Worm (Caenorhabditis elegans) whole organism, midembryonic: Measurements from ENCODE around the gene dnj-5.

Source experiments
- T22C8.4 ChIP-seq: fragments of 200-800 bp; sonication (Bioruptor generic); IDR thresholded peaks from 2 replicates; pipeline ENCODE4 v1.3.6; 2022; ENCODE audit warnings: missing genetic modification characterization, missing compliant biosample characterization
- cog-1 ChIP-seq: sonication (generic microtip); optimal IDR thresholded peaks from 2 replicates; lab custom pipeline; 2016; ENCODE audit warnings: missing genetic modification characterization, missing compliant biosample characterization
- flt-1 ChIP-seq: fragments of 200-800 bp; sonication (Bioruptor generic); IDR thresholded peaks from 2 replicates; pipeline ENCODE4 v1.3.6; 2022; ENCODE audit warnings: missing genetic modification characterization, missing compliant biosample characterization
- klf-2 ChIP-seq: fragments of 200-800 bp; sonication (Bioruptor generic); conservative IDR thresholded peaks from 2 replicates; pipeline ENCODE4 v1.3.6; 2022; ENCODE audit warnings: missing genetic modification reagents, missing genetic modification characterization, missing compliant biosample characterization
- med-1 ChIP-seq: sonication (generic microtip); optimal IDR thresholded peaks from 2 replicates; lab custom pipeline; 2017; ENCODE audit warnings: missing genetic modification characterization, mild to moderate bottlenecking, missing compliant biosample characterization, antibody characterized with exemption, missing genetic modification reagents; ENCODE audit not compliant: insufficient read depth
- ref-1 ChIP-seq: fragments of 200-800 bp; sonication (Bioruptor generic); conservative IDR thresholded peaks from 2 replicates; pipeline ENCODE4 v1.3.6; 2022; ENCODE audit warnings: missing genetic modification reagents, missing genetic modification characterization, missing compliant biosample characterization
- tab-1 ChIP-seq: fragments of 200-800 bp; sonication (Bioruptor generic); IDR thresholded peaks from 2 replicates; pipeline ENCODE4 v1.3.6; 2022; ENCODE audit warnings: missing genetic modification characterization, missing compliant biosample characterization
- ztf-23 ChIP-seq: fragments of 200-800 bp; sonication (Bioruptor generic); IDR thresholded peaks from 2 replicates; pipeline ENCODE4 v1.3.6; 2022; ENCODE audit warnings: missing genetic modification reagents, missing genetic modification characterization, missing compliant biosample characterization

ce11 chrII:6849308-6849707, 8.8 kb downstream of the dnj-5 start:
- no peak for TF ChIP-seq klf-2
- no peak for TF ChIP-seq ref-1 (GFP tag; lab: Robert Waterston, UW)
- no peak for TF ChIP-seq T22C8.4 (GFP tag; lab: Robert Waterston, UW)
- no peak for TF ChIP-seq flt-1 (GFP tag; lab: Robert Waterston, UW)
- no peak for TF ChIP-seq med-1
- no peak for TF ChIP-seq cog-1
- no peak for TF ChIP-seq tab-1 (GFP tag; lab: Robert Waterston, UW)
- no peak for TF ChIP-seq ztf-23 (GFP tag; lab: Robert Waterston, UW)
